Fruit fly (Drosophila melanogaster): ENCODE measurements around the gene ush.

ush gene

dm6 chr2L:481757-482450 lies 5.9 kb downstream of the ush start (continued):
- TF ChIP-seq kay (GFP tag; optimal IDR thresholded peaks at IDR 0.05) (peak; percentile 65), CG12744 (GFP tag; optimal IDR thresholded peaks at IDR 0.05) (peak; percentile 67), CG32532 (GFP tag; IDR thresholded peaks at IDR 0.05) (no peak)

- TF ChIP-seq CG17912 (GFP tag; optimal IDR thresholded peaks at IDR 0.05) (peak; percentile 31), CG12769 (tag; optimal IDR thresholded peaks at IDR 0.05) (peak; percentile 48), Oaz (GFP tag; IDR thresholded peaks at IDR 0.05) (no peak), CG1529 (GFP tag; optimal IDR thresholded peaks at IDR 0.05) (no peak), slbo (GFP tag; IDR thresholded peaks at IDR 0.05) (no peak), sima (GFP tag; optimal IDR thresholded peaks at IDR 0.05) (no peak), CG10462 (GFP tag; optimal IDR thresholded peaks at IDR 0.05) (no peak), CG2199 (GFP tag; IDR thresholded peaks at IDR 0.05) (0 out of 3 replicates have a peak, but pooled peaks have one; percentile 60), Aef1 (GFP tag; IDR thresholded peaks at IDR 0.05) (no peak), CG12236 (GFP tag; optimal IDR thresholded peaks at IDR 0.05) (no peak), shn (GFP tag; optimal IDR thresholded peaks at IDR 0.05) (no peak), CG5180 (GFP tag; optimal IDR thresholded peaks at IDR 0.05) (no peak), wor (GFP tag; IDR thresholded peaks at IDR 0.05) (no peak), B-H2 (GFP tag; optimal IDR thresholded peaks at IDR 0.05) (no peak), D (optimal IDR thresholded peaks at IDR 0.05) (no peak), D (GFP tag; optimal IDR thresholded peaks at IDR 0.05) (no peak), salm (tag; optimal IDR thresholded peaks at IDR 0.05) (no peak), chinmo (GFP tag; IDR thresholded peaks at IDR 0.05; ENCODE audit: partially characterized antibody) (0 out of 4 replicates have a peak, but pooled peaks have one; percentile 33), CG4617 (GFP tag; optimal IDR thresholded peaks at IDR 0.05; ENCODE audit: borderline replicate concordance) (no peak), Adf1 (GFP tag; IDR thresholded peaks at IDR 0.05) (no peak), pan (optimal IDR thresholded peaks at IDR 0.05) (no peak), pan (GFP tag; optimal IDR thresholded peaks at IDR 0.05 in 1 of 2, IDR thresholded peaks at IDR 0.05 in 1 of 2) (peak in 1 of 2 experiments; percentile 19), CG18619 (GFP tag; optimal IDR thresholded peaks at IDR 0.05) (no peak), dysf (GFP tag; IDR thresholded peaks at IDR 0.05) (peak; percentile 43; the same call in 1 of the 3 replicates), CG6791 (GFP tag; IDR thresholded peaks at IDR 0.05; ENCODE audit: partially characterized antibody) (no peak), CG4424 (GFP tag; optimal IDR thresholded peaks at IDR 0.05) (no peak), corto (GFP tag; optimal IDR thresholded peaks at IDR 0.05) (no peak), kni (GFP tag; optimal IDR thresholded peaks at IDR 0.05) (peak; percentile 33), CG6683 (GFP tag; optimal IDR thresholded peaks at IDR 0.05) (no peak), CG18011 (GFP tag; optimal IDR thresholded peaks at IDR 0.05) (no peak), E2f2 (GFP tag; IDR thresholded peaks at IDR 0.05) (peak; percentile 16; the same call in 1 of the 2 replicates), sqz (GFP tag; optimal IDR thresholded peaks at IDR 0.05) (no peak), ems (GFP tag; optimal IDR thresholded peaks at IDR 0.05) (no peak), trh (GFP tag; optimal IDR thresholded peaks at IDR 0.05) (no peak), CG7839 (tag; optimal IDR thresholded peaks at IDR 0.05) (no peak), CG11093 (GFP tag; IDR thresholded peaks at IDR 0.05) (no peak), Hr78 (GFP tag; optimal IDR thresholded peaks at IDR 0.05) (peak in 1 of 2 experiments; percentile 26), Chrac-16 (GFP tag; optimal IDR thresholded peaks at IDR 0.05) (no peak), Blimp-1 (GFP tag; optimal IDR thresholded peaks at IDR 0.05) (no peak), CG13894 (tag; optimal IDR thresholded peaks at IDR 0.05) (peak; percentile 2), CG2120 (GFP tag; optimal IDR thresholded peaks at IDR 0.05) (no peak), jing (GFP tag; optimal IDR thresholded peaks at IDR 0.05) (no peak), CG8765 (GFP tag; IDR thresholded peaks at IDR 0.05) (no peak), CG4730 (GFP tag; IDR thresholded peaks at IDR 0.05) (no peak), CG12104 (GFP tag; optimal IDR thresholded peaks at IDR 0.05) (no peak), tup (GFP tag; optimal IDR thresholded peaks at IDR 0.05) (no peak)
Measured at dm6 chr2L:482451-482844, 6.4 kb downstream of the ush start.

Data from whole organism, embryonic.